Worm (Caenorhabditis elegans) whole organism, mixed stage, embryonic: ENCODE measurements around the gene F37C4.5.

Experiments
- blmp-1 ChIP-seq: fragments of 150-350 bp; optimal IDR thresholded peaks from 2 replicates; lab custom pipeline; 2014; ENCODE audit warnings: missing biosample characterization, missing genetic modification characterization
- ceh-83 ChIP-seq: fragments of 200-800 bp; sonication (Bioruptor generic); optimal IDR thresholded peaks from 2 replicates; lab custom pipeline; 2018; ENCODE audit warnings: mild to moderate bottlenecking, missing genetic modification characterization, missing compliant biosample characterization
- ces-1 ChIP-seq: fragments of 150-350 bp; optimal IDR thresholded peaks from 2 replicates; lab custom pipeline; 2014; ENCODE audit warnings: missing biosample characterization, missing genetic modification reagents, missing genetic modification characterization
- drap-1 ChIP-seq: fragments of 200-800 bp; sonication (Bioruptor generic); optimal IDR thresholded peaks from 3 replicates; lab custom pipeline; 2018; ENCODE audit warnings: mild to moderate bottlenecking, missing genetic modification characterization, missing compliant biosample characterization
- elt-3 ChIP-seq: fragments of 150-350 bp; optimal IDR thresholded peaks from 2 replicates; lab custom pipeline; 2014; ENCODE audit warnings: missing biosample characterization, missing genetic modification characterization
- lin-13 ChIP-seq: fragments of 150-350 bp; optimal IDR thresholded peaks from 2 replicates; lab custom pipeline; 2014; ENCODE audit warnings: missing biosample characterization, missing genetic modification characterization
- mab-5 ChIP-seq: fragments of 150-350 bp; optimal IDR thresholded peaks from 2 replicates; lab custom pipeline; 2014; ENCODE audit warnings: missing biosample characterization, missing genetic modification characterization
- mep-1 ChIP-seq: fragments of 150-350 bp; optimal IDR thresholded peaks from 2 replicates; lab custom pipeline; 2017; ENCODE audit warnings: missing biosample characterization, missing genetic modification reagents, missing genetic modification characterization, inconsistent platforms
- nhr-12 ChIP-seq: fragments of 150-350 bp; optimal IDR thresholded peaks from 2 replicates; lab custom pipeline; 2014; ENCODE audit warnings: missing biosample characterization, missing genetic modification characterization
- nhr-28 ChIP-seq: fragments of 150-350 bp; optimal IDR thresholded peaks from 2 replicates; lab custom pipeline; 2014; ENCODE audit warnings: missing biosample characterization, missing genetic modification characterization
- nhr-76 ChIP-seq: sonication (generic microtip); optimal IDR thresholded peaks from 2 replicates; lab custom pipeline; 2017; ENCODE audit warnings: missing biosample characterization, missing genetic modification characterization
- snpc-4 ChIP-seq: fragments of 150-350 bp; optimal IDR thresholded peaks from 2 replicates; lab custom pipeline; 2014; ENCODE audit warnings: missing biosample characterization, missing genetic modification characterization
- unc-62 ChIP-seq: fragments of 150-350 bp; optimal IDR thresholded peaks from 2 replicates; lab custom pipeline; 2014; ENCODE audit warnings: missing biosample characterization, missing genetic modification reagents, missing genetic modification characterization

DNA sequence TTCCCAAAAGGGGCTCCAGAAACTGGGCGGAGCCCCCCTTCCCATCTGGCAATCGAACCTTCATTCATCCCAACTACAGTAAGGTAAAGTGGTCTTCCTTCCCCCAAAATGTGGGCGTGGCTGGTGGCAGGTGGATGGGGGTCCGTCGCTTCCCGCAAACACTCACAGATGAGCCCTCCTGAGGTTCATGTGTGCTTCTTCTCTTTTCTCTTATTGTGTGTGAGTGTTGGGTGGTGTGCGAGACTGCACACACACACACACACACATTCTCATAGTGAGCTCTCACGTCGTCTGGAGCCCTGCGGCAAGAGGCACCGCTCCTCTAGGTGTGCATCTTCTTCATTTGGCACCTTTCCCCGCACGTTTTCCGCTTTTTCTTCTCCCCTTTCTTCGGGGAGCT lies 19.0 kb downstream of the F37C4.5 start:
- TF ChIP-seq nhr-28 (tag; lab: Kevin White, UChicago): no peak
- TF ChIP-seq elt-3 (tag; lab: Kevin White, UChicago): no peak
- no peak for TF ChIP-seq blmp-1
- TF ChIP-seq ces-1 (GFP tag; lab: Kevin White, UChicago): no peak
- TF ChIP-seq snpc-4 (tag; lab: Kevin White, UChicago): no peak
- TF ChIP-seq nhr-76 (tag; lab: Kevin White, UChicago): no peak
- no peak for TF ChIP-seq lin-13
- TF ChIP-seq unc-62 (GFP tag; lab: Kevin White, UChicago): no peak
- no peak for TF ChIP-seq drap-1 (GFP tag; lab: Kevin White, UChicago)
- TF ChIP-seq mep-1 (tag; lab: Kevin White, UChicago): no peak
- no peak for TF ChIP-seq ceh-83 (GFP tag; lab: Kevin White, UChicago)
- TF ChIP-seq mab-5 (tag; lab: Kevin White, UChicago): no peak
- no peak for TF ChIP-seq nhr-12 (tag; lab: Kevin White, UChicago)
